Worm (Caenorhabditis elegans): Measurements from ENCODE around the gene col-158.

- TF ChIP-seq hmg-4 (GFP tag; optimal IDR thresholded peaks at IDR 0.05) (no peak), ets-7 (tag; optimal IDR thresholded peaks at IDR 0.05) (no peak), tra-4 (tag; optimal IDR thresholded peaks at IDR 0.05) (no peak), scrt-1 (GFP tag; IDR thresholded peaks at IDR 0.05) (no peak), pes-1 (GFP tag; IDR thresholded peaks at IDR 0.05) (no peak), sea-1 (GFP tag; conservative IDR thresholded peaks at IDR 0.05) (no peak), hmbx-1 (tag; optimal IDR thresholded peaks at IDR 0.05) (no peak), ama-1 (optimal IDR thresholded peaks at IDR 0.05) (no peak), B0310.2 (tag; optimal IDR thresholded peaks at IDR 0.05) (no peak), ceh-13 (GFP tag; optimal IDR thresholded peaks at IDR 0.05) (no peak), tbx-11 (GFP tag; IDR thresholded peaks at IDR 0.05) (no peak), flt-1 (GFP tag; IDR thresholded peaks at IDR 0.05) (no peak)
Observed at ce11 chrV:11811921-11812320, 17.5 kb upstream of the col-158 start, which contains the start of gene D2023.3.
